Fruit fly (Drosophila melanogaster) whole organism, embryonic: ENCODE data around the gene CG6126.

Experiments used
- Antp ChIP-seq: fragments of 200-800 bp; sonication (Bioruptor generic); optimal IDR thresholded peaks from 3 replicates; lab custom pipeline; 2016; ENCODE audit warnings: missing biosample characterization, missing genetic modification characterization
- Atf3 ChIP-seq: fragments of 200-800 bp; sonication (Bioruptor generic); optimal IDR thresholded peaks from 3 replicates; lab custom pipeline; 2016; ENCODE audit warnings: missing biosample characterization, missing genetic modification characterization
- B-H2 ChIP-seq: fragments of 200-800 bp; sonication (Bioruptor generic); optimal IDR thresholded peaks from 2 replicates; lab custom pipeline; 2018; ENCODE audit warnings: missing biosample characterization, mild to moderate bottlenecking, missing genetic modification characterization
- Bgb ChIP-seq: fragments of 200-800 bp; sonication (Bioruptor generic); IDR thresholded peaks from 2 replicates; pipeline ENCODE4 v1.3.6; 2022; ENCODE audit warnings: missing biosample characterization, missing genetic modification characterization; ENCODE audit not compliant: partially characterized antibody
- Blimp-1 ChIP-seq: fragments of 200-800 bp; sonication (Bioruptor generic); optimal IDR thresholded peaks from 3 replicates; lab custom pipeline; 2018; ENCODE audit warnings: missing biosample characterization, missing genetic modification characterization, mild to moderate bottlenecking, moderate library complexity, missing genetic modification reagents
- CG10147 ChIP-seq: fragments of 200-800 bp; sonication (Bioruptor generic); optimal IDR thresholded peaks from 2 replicates; lab custom pipeline; 2019; ENCODE audit warnings: missing biosample characterization, mild to moderate bottlenecking, missing genetic modification characterization, moderate library complexity
- CG11560 ChIP-seq: fragments of 200-800 bp; sonication (Bioruptor generic); IDR thresholded peaks from 3 replicates; pipeline ENCODE4 v1.3.6; 2022; ENCODE audit warnings: missing biosample characterization, missing genetic modification characterization
- CG12071 ChIP-seq: fragments of 200-800 bp; sonication (Bioruptor generic); optimal IDR thresholded peaks from 3 replicates; lab custom pipeline; 2018; ENCODE audit warnings: missing biosample characterization, mild to moderate bottlenecking, missing genetic modification characterization
- CG17912 ChIP-seq: fragments of 200-800 bp; sonication (Bioruptor generic); optimal IDR thresholded peaks from 2 replicates; lab custom pipeline; 2018; ENCODE audit warnings: missing biosample characterization, mild to moderate bottlenecking, missing genetic modification characterization
- CG2678 ChIP-seq: fragments of 200-800 bp; sonication (Bioruptor generic); optimal IDR thresholded peaks from 3 replicates; lab custom pipeline; 2019; ENCODE audit warnings: missing biosample characterization, mild to moderate bottlenecking, missing genetic modification characterization, moderate library complexity
- CG31441 ChIP-seq: fragments of 200-800 bp; sonication (Bioruptor generic); IDR thresholded peaks from 2 replicates; pipeline ENCODE4 v1.3.6; 2022; ENCODE audit warnings: missing biosample characterization, missing genetic modification characterization
- CG3163 ChIP-seq: fragments of 200-800 bp; sonication (Bioruptor generic); optimal IDR thresholded peaks from 3 replicates; lab custom pipeline; 2016; ENCODE audit warnings: missing biosample characterization, missing genetic modification characterization
- CG3847 ChIP-seq: fragments of 200-800 bp; sonication (Bioruptor generic); IDR thresholded peaks from 2 replicates; pipeline ENCODE4 v1.3.6; 2022; ENCODE audit warnings: missing biosample characterization, missing genetic modification characterization
- CG4328 ChIP-seq: fragments of 200-800 bp; sonication (Bioruptor generic); optimal IDR thresholded peaks from 3 replicates; lab custom pipeline; 2017; ENCODE audit warnings: missing biosample characterization, missing genetic modification reagents, missing genetic modification characterization
- CG4404 ChIP-seq: fragments of 200-800 bp; sonication (Bioruptor generic); IDR thresholded peaks from 2 replicates; pipeline ENCODE4 v1.3.6; 2022; ENCODE audit warnings: missing biosample characterization, missing genetic modification characterization
- CG6791 ChIP-seq: fragments of 200-800 bp; sonication (Bioruptor generic); IDR thresholded peaks from 3 replicates; pipeline ENCODE4 v1.3.6; 2022; ENCODE audit warnings: missing biosample characterization, missing genetic modification characterization; ENCODE audit not compliant: partially characterized antibody
- CG7372 ChIP-seq: fragments of 200-800 bp; sonication (Bioruptor generic); IDR thresholded peaks from 2 replicates; pipeline ENCODE4 v1.3.6; 2022; ENCODE audit warnings: missing biosample characterization, missing genetic modification characterization
- CG8290 ChIP-seq, 3 experiments: fragments of 200-800 bp; sonication (Bioruptor generic); optimal IDR thresholded peaks; 2 replicates each; lab custom pipeline; 2016 to 2019; ENCODE audit warnings: missing biosample characterization in 3 of 3, missing genetic modification characterization in 3 of 3, mild to moderate bottlenecking in 2 of 3, moderate library complexity in 1 of 3
- CG8924 ChIP-seq: fragments of 200-800 bp; optimal IDR thresholded peaks from 3 replicates; lab custom pipeline; 2019; ENCODE audit warnings: missing biosample characterization, mild to moderate bottlenecking, missing genetic modification characterization, moderate library complexity
- D19B ChIP-seq: fragments of 200-800 bp; sonication (Bioruptor generic); optimal IDR thresholded peaks from 2 replicates; lab custom pipeline; 2017; ENCODE audit warnings: missing biosample characterization, mild to moderate bottlenecking, missing genetic modification characterization
- Dbx ChIP-seq: fragments of 200-800 bp; sonication (Bioruptor generic); IDR thresholded peaks from 3 replicates; pipeline ENCODE4 v1.3.6; 2022; ENCODE audit warnings: missing biosample characterization, missing genetic modification characterization
- Dp ChIP-seq: fragments of 200-800 bp; sonication (Bioruptor generic); optimal IDR thresholded peaks from 2 replicates; lab custom pipeline; 2018; ENCODE audit warnings: missing biosample characterization, mild to moderate bottlenecking, missing genetic modification characterization, moderate library complexity
- Gsc ChIP-seq: fragments of 200-800 bp; sonication (Bioruptor generic); IDR thresholded peaks from 2 replicates; pipeline ENCODE4 v1.3.6; 2022; ENCODE audit warnings: missing biosample characterization, missing genetic modification characterization
- H15 ChIP-seq: fragments of 200-800 bp; sonication (Bioruptor generic); IDR thresholded peaks from 3 replicates; pipeline ENCODE4 v1.3.6; 2022; ENCODE audit warnings: missing biosample characterization, missing genetic modification characterization
- Kr ChIP-seq: fragments of 200-800 bp; sonication (Bioruptor generic); optimal IDR thresholded peaks from 2 replicates; lab custom pipeline; 2017; ENCODE audit warnings: missing biosample characterization, mild to moderate bottlenecking, missing genetic modification characterization
- Mad ChIP-seq: fragments of 200-800 bp; sonication (Bioruptor generic); optimal IDR thresholded peaks from 2 replicates; lab custom pipeline; 2016; ENCODE audit warnings: missing biosample characterization, missing genetic modification characterization
- Med ChIP-seq: fragments of 200-800 bp; sonication (Bioruptor generic); peaks from one replicate; lab custom pipeline; 2016; ENCODE audit warnings: missing biosample characterization, missing genetic modification characterization, mild to moderate bottlenecking, inconsistent platforms, moderate library complexity
- Oli ChIP-seq: fragments of 200-800 bp; sonication (Bioruptor generic); optimal IDR thresholded peaks from 2 replicates; lab custom pipeline; 2018; ENCODE audit warnings: missing biosample characterization, mild to moderate bottlenecking, missing genetic modification characterization, moderate library complexity
- Pdp1 ChIP-seq, 2 experiments: fragments of 200-800 bp; sonication (Bioruptor generic); optimal IDR thresholded peaks; 3 replicates each; lab custom pipeline; 2016; ENCODE audit warnings: missing biosample characterization in 2 of 2, missing genetic modification characterization in 2 of 2, mild to moderate bottlenecking in 1 of 2, moderate library complexity in 1 of 2
- Ptx1 ChIP-seq: fragments of 200-800 bp; sonication (Bioruptor generic); IDR thresholded peaks from 2 replicates; pipeline ENCODE4 v1.3.6; 2022; ENCODE audit warnings: missing biosample characterization, missing genetic modification characterization
- Rfx ChIP-seq: fragments of 200-800 bp; sonication (Bioruptor generic); IDR thresholded peaks from 2 replicates; pipeline ENCODE4 v1.3.6; 2022; ENCODE audit warnings: missing biosample characterization, missing genetic modification characterization
- Sin3A ChIP-seq: fragments of >200 bp; optimal IDR thresholded peaks from 2 replicates; lab custom pipeline; 2018
- abd-A ChIP-seq: fragments of 200-800 bp; sonication (Bioruptor generic); optimal IDR thresholded peaks from 3 replicates; lab custom pipeline; 2019; ENCODE audit warnings: missing biosample characterization, mild to moderate bottlenecking, missing genetic modification characterization, moderate library complexity
- ara ChIP-seq: fragments of 200-800 bp; sonication (Bioruptor generic); IDR thresholded peaks from 2 replicates; pipeline ENCODE4 v1.3.6; 2022; ENCODE audit warnings: missing biosample characterization, missing genetic modification characterization
- bbx ChIP-seq: fragments of 200-800 bp; sonication (Bioruptor generic); IDR thresholded peaks from 2 replicates; pipeline ENCODE4 v1.3.6; 2022; ENCODE audit warnings: missing biosample characterization, missing genetic modification characterization; ENCODE audit not compliant: partially characterized antibody
- bowl ChIP-seq: fragments of 200-800 bp; sonication (Bioruptor generic); IDR thresholded peaks from 2 replicates; pipeline ENCODE4 v1.3.6; 2022; ENCODE audit warnings: missing biosample characterization, missing genetic modification characterization
- br ChIP-seq: fragments of >200 bp; optimal IDR thresholded peaks from 2 replicates; lab custom pipeline; 2017
- cas ChIP-seq: fragments of 200-800 bp; sonication (Bioruptor generic); IDR thresholded peaks from 2 replicates; pipeline ENCODE4 v1.3.6; 2022; ENCODE audit warnings: missing biosample characterization, missing genetic modification characterization
- cwo ChIP-seq: fragments of 200-800 bp; sonication (Bioruptor generic); optimal IDR thresholded peaks from 3 replicates; lab custom pipeline; 2017; ENCODE audit warnings: missing biosample characterization, missing genetic modification characterization, mild to moderate bottlenecking, moderate library complexity, missing genetic modification reagents
- en ChIP-seq: fragments of 200-800 bp; sonication (Bioruptor generic); optimal IDR thresholded peaks from 2 replicates; lab custom pipeline; 2016; ENCODE audit warnings: missing biosample characterization, missing genetic modification characterization
- fd102C ChIP-seq: fragments of 200-800 bp; sonication (Bioruptor generic); optimal IDR thresholded peaks from 2 replicates; lab custom pipeline; 2018; ENCODE audit warnings: missing biosample characterization, mild to moderate bottlenecking, missing genetic modification characterization, moderate library complexity
- ftz-f1 ChIP-seq: fragments of 200-800 bp; sonication (Bioruptor generic); optimal IDR thresholded peaks from 2 replicates; lab custom pipeline; 2016; ENCODE audit warnings: missing biosample characterization, missing genetic modification characterization
- gt ChIP-seq: fragments of 200-800 bp; sonication (Bioruptor generic); IDR thresholded peaks from 2 replicates; pipeline ENCODE4 v1.3.6; 2022; ENCODE audit warnings: missing biosample characterization, missing genetic modification characterization
- ham ChIP-seq: fragments of 200-800 bp; sonication (Bioruptor generic); IDR thresholded peaks from 2 replicates; pipeline ENCODE4 v1.3.6; 2022; ENCODE audit warnings: missing biosample characterization, missing genetic modification characterization
- inv ChIP-seq: fragments of 200-800 bp; sonication (Bioruptor generic); IDR thresholded peaks from 2 replicates; pipeline ENCODE4 v1.3.6; 2022; ENCODE audit warnings: missing biosample characterization, missing genetic modification characterization; ENCODE audit not compliant: partially characterized antibody
- prd ChIP-seq, 3 experiments: fragments of >200 bp in 2 of 3; fragments of 200-800 bp in 1 of 3; sonication (Bioruptor generic) in 1 of 3; optimal IDR thresholded peaks in 2 of 3; IDR thresholded peaks in 1 of 3; 2 replicates in 2 of 3; 3 replicates in 1 of 3; pipeline versions ENCODE4 v1.3.6 to Lab custom; 2017 to 2022; ENCODE audit warnings: missing biosample characterization in 1 of 3, missing genetic modification characterization in 1 of 3
- pzg ChIP-seq: fragments of 200-800 bp; sonication (Bioruptor generic); optimal IDR thresholded peaks from 3 replicates; lab custom pipeline; 2018; ENCODE audit warnings: missing biosample characterization, mild to moderate bottlenecking, missing genetic modification characterization, moderate library complexity
- tap ChIP-seq: fragments of 200-800 bp; optimal IDR thresholded peaks from 3 replicates; lab custom pipeline; 2019; ENCODE audit warnings: missing biosample characterization, mild to moderate bottlenecking, missing genetic modification characterization, moderate library complexity
- tio ChIP-seq: fragments of 200-800 bp; sonication (Bioruptor generic); optimal IDR thresholded peaks from 2 replicates; lab custom pipeline; 2017; ENCODE audit warnings: missing biosample characterization, missing genetic modification characterization, inconsistent platforms
- vfl ChIP-seq: fragments of 200-800 bp; sonication (Bioruptor generic); optimal IDR thresholded peaks from 2 replicates; lab custom pipeline; 2016; ENCODE audit warnings: missing biosample characterization, missing genetic modification characterization

CG6126 gene

DNA sequence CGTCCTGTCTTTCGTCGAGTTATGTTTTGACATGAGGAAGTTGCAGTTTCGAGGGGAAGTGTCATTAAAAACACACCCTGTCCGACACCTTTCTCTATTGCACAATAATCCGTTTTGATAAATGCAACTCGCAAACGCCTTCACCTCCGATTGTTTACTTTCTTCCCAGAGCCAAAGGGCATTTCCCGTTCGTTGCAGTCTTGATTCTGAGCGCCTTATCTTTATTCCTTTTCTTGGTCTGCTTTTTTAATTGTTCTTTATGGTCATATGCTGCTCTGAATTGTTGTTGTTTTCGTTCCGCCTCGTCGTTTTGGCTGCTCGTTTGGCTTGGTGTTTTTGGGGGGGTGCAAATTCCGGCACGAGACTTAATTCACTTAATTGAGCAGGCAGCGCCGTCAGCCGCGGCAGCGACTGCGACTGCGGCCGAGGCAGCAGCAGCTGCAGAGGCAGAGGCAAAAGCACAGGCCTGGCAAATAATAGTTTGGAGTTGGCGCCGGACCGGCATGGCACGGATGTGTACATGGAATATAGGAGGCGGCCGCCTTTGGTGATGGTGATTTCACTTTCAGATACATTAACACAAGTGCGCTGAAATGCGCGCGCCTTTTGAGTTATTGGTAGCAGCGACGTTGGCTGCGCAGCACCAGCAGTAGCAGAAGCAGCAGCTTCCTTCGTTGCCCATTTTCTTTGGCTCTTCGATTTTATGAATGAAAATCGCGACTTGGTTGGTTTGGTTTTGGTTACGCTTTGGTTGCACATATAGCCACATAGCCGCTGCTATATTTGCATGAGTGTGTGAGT is 42.6 kb upstream of the CG6126 start (continued):
- no peak for TF ChIP-seq CG10147 (GFP tag; lab: Kevin White, UChicago)
- TF ChIP-seq ara: no peak
- no peak for TF ChIP-seq CG31441 (GFP tag; lab: Robert Waterston, UW)
- no peak for TF ChIP-seq inv
- no peak for TF ChIP-seq ftz-f1
- no peak for TF ChIP-seq Kr
- no peak for TF ChIP-seq CG2678 (tag; lab: Kevin White, UChicago)
- TF ChIP-seq CG7372: no peak
- peak; percentile 29; the same call in 1 of the 2 replicates for TF ChIP-seq Bgb
- TF ChIP-seq Mad: no peak
- TF ChIP-seq Sin3A (lab: Kevin White, UChicago): no peak
- no peak for TF ChIP-seq pzg (GFP tag; lab: Kevin White, UChicago)
- TF ChIP-seq Rfx: no peak
- 0 out of 2 replicates have a peak, but pooled peaks have one; percentile 10 for TF ChIP-seq bowl
- TF ChIP-seq fd102C: no peak
- TF ChIP-seq CG6791: no peak
- TF ChIP-seq CG4404 (GFP tag; lab: Robert Waterston, UW): no peak
- TF ChIP-seq Antp (GFP tag; lab: Kevin White, UChicago): no peak
- TF ChIP-seq Atf3: no peak
- TF ChIP-seq cwo (GFP tag; lab: Kevin White, UChicago): peak; percentile 54
- no peak for TF ChIP-seq bbx
- no peak for TF ChIP-seq CG8290 (GFP tag; optimal IDR thresholded peaks at IDR 0.05; lab: Kevin White, UChicago)
- TF ChIP-seq CG8290 (tag; optimal IDR thresholded peaks at IDR 0.05; lab: Kevin White, UChicago): no peak
- TF ChIP-seq Med (GFP tag; lab: Kevin White, UChicago): peak; percentile 14
- TF ChIP-seq br (lab: Kevin White, UChicago): no peak
- TF ChIP-seq B-H2 (GFP tag; lab: Kevin White, UChicago): no peak
- TF ChIP-seq gt (GFP tag; lab: Robert Waterston, UW): no peak
- TF ChIP-seq cas (GFP tag; lab: Robert Waterston, UW): no peak
- no peak for TF ChIP-seq D19B
- no peak for TF ChIP-seq H15
- no peak for TF ChIP-seq CG11560 (tag; lab: Robert Waterston, UW)
- 0 out of 2 replicates have a peak, but pooled peaks have one; percentile 8 for TF ChIP-seq Ptx1 (GFP tag; lab: Robert Waterston, UW)
- no peak for TF ChIP-seq CG3163 (GFP tag; lab: Kevin White, UChicago)
- TF ChIP-seq CG3847 (GFP tag; lab: Robert Waterston, UW): 0 out of 2 replicates have a peak, but pooled peaks have one; percentile 12
- no peak for TF ChIP-seq ham (GFP tag; lab: Robert Waterston, UW)
- no peak for TF ChIP-seq vfl (GFP tag; lab: Kevin White, UChicago)
- TF ChIP-seq prd (optimal IDR thresholded peaks at IDR 0.05; lab: Kevin White, UChicago): no peak
- TF ChIP-seq prd (GFP tag; IDR thresholded peaks at IDR 0.05; lab: Robert Waterston, UW): no peak

dm6 chr3R:16244241-16244977 is 41.5 kb upstream of the CG6126 start:
- TF ChIP-seq CG17912 (GFP tag; lab: Kevin White, UChicago) (no peak), Dp (no peak), CG12071 (GFP tag; lab: Kevin White, UChicago) (no peak), Mad (no peak), CG8924 (tag; lab: Kevin White, UChicago) (no peak), CG4328 (GFP tag; lab: Kevin White, UChicago) (no peak), Dbx (GFP tag; lab: Robert Waterston, UW) (no peak), tap (no peak), Gsc (no peak), tio (no peak), en (GFP tag; lab: Kevin White, UChicago) (no peak), Pdp1 (GFP tag; optimal IDR thresholded peaks at IDR 0.05; lab: Kevin White, UChicago) (peak in 1 of 2 experiments; percentile 14), Oli (tag; lab: Kevin White, UChicago) (no peak), abd-A (tag; lab: Kevin White, UChicago) (peak; percentile 63), Blimp-1 (peak; percentile 51)
